Worm (Caenorhabditis elegans): ENCODE measurements around the gene T06C12.12.

ce11 chrV:15865839-15866238, 26.0 kb upstream of the T06C12.12 start, which contains the start of gene srh-293:
- TF ChIP-seq pqm-1 (tag; optimal IDR thresholded peaks at IDR 0.05) (no peak), mep-1 (tag; optimal IDR thresholded peaks at IDR 0.05) (no peak), efl-1 (optimal IDR thresholded peaks at IDR 0.05) (no peak), efl-1 (GFP tag; optimal IDR thresholded peaks at IDR 0.05 in 1 of 2) (no peak), lin-13 (GFP tag; optimal IDR thresholded peaks at IDR 0.05) (no peak), mef-2 (tag; optimal IDR thresholded peaks at IDR 0.05) (no peak), hlh-17 (GFP tag; optimal IDR thresholded peaks at IDR 0.05; ENCODE audit: borderline replicate concordance) (no peak), lsy-2 (tag; optimal IDR thresholded peaks at IDR 0.05) (no peak), elt-3 (tag; optimal IDR thresholded peaks at IDR 0.05) (no peak), rnt-1 (tag; optimal IDR thresholded peaks at IDR 0.05) (no peak), grh-1 (GFP tag; IDR thresholded peaks at IDR 0.05) (no peak), lin-15B (tag; optimal IDR thresholded peaks at IDR 0.05) (no peak), elt-2 (tag; optimal IDR thresholded peaks at IDR 0.05) (no peak), unc-62 (GFP tag; optimal IDR thresholded peaks at IDR 0.05) (no peak), lin-39 (tag; optimal IDR thresholded peaks at IDR 0.05) (no peak)

Data from whole organism, L1 larva.